Fruit fly (Drosophila melanogaster): Measurements from ENCODE around the gene CG17349.

- TF ChIP-seq Sin3A (optimal IDR thresholded peaks at IDR 0.05) (no peak), psq (optimal IDR thresholded peaks at IDR 0.05) (peak; percentile 71)
These were observed 7.4 kb upstream of the CG17349 start, which contains the start of gene dnt for dm6 chr2L:19362734-19363363.

Data from Kc167 (cell line).